Fruit fly (Drosophila melanogaster) whole organism, larva: ENCODE data around the gene mira.

Experiments used
- noc ChIP-seq: fragments of 200-800 bp; sonication (Bioruptor generic); optimal IDR thresholded peaks from 3 replicates; lab custom pipeline; 2019; ENCODE audit warnings: missing biosample characterization, mild to moderate bottlenecking, missing genetic modification characterization, moderate library complexity

mira gene

dm6 chr3R:19934840-19935776 is at the start of gene mira:
Gene mira, minus strand, starts transcription at chr3R:19935120.
- TF ChIP-seq noc (tag; lab: Kevin White, UChicago), result no peak

- TF ChIP-seq noc (tag; lab: Kevin White, UChicago), result no peak
Measured at dm6 chr3R:19972598-19972997, 37.7 kb upstream of the mira start, which contains the start of gene CG31213. Gene CG31213, plus strand, starts transcription at chr3R:19972898.

dm6 chr3R:19968695-19969094 is 33.8 kb upstream of the mira start:
- TF ChIP-seq noc (tag; lab: Kevin White, UChicago), result no peak

dm6 chr3R:19948143-19948542 is 13.2 kb upstream of the mira start, which contains the start of gene CG4783:
Gene CG4783, plus strand, starts transcription at chr3R:19948443.
- no peak for TF ChIP-seq noc (tag; lab: Kevin White, UChicago)

DNA sequence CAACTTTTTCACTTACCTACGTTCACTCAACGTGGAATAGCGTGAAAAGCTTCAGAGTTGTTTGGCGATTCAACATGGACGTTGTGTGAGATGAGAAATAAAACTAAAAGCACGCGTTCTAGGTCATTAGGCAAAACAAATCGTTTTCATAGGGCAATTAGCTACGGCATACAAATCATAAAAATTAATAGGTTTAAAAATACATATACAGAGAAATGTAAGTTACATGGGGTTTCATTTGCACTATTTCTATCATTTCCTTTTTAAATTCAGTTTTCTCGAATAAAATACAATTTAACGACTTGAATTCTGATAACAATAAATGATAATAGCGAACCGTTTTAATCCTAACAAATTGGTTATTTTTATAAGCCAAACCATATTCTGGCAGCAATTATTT is 7.4 kb upstream of the mira start, which contains the start of gene CG46042:
Gene CG46042 (minus strand): TSS at position 101 of the 400 bp plus-strand sequence.
- TF ChIP-seq noc (tag; lab: Kevin White, UChicago), result no peak

- no peak for TF ChIP-seq noc (tag; lab: Kevin White, UChicago)
Measured at dm6 chr3R:19938941-19939587, 4.1 kb upstream of the mira start.

DNA sequence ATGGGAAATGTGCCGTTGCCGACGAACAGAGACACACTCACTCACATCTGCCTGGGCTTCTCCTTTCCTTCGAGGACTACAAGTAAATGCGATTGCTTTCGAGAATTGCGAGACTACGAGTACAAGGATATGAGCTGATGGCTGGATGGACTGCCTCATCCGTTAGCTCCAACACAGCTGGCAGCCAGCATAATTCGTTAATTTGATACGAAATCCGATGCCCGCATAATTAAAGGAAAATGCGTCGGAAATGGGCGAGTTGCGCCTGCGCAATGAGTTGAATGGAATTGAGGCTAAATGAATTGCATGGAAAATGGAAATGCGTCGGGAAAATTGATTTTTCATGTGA is 831 bp upstream of the mira start:
- TF ChIP-seq noc (tag; lab: Kevin White, UChicago), result no peak

DNA sequence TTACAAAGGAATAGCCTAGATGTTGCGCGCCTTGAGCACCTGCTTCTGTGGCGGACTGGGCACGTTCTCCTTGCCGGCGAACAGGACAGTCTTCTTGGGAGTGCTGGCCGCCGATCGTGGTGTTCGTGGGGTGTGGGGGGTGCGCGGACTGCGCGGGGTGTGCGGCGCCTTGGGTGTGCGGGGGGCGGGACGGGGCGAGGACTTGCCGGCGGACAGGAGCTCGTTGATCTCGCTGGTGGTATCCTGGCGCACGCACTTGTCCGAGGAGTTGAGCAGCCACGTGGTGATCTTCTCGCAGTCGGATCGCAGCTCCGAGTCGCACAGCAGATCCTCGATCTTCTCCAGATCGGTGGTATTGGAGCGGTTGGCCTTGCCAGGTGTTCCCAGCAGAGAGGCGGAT is 2.8 kb downstream of the mira start:
- no peak for TF ChIP-seq noc (tag; lab: Kevin White, UChicago)

- no peak for TF ChIP-seq noc (tag; lab: Kevin White, UChicago)
Measured at dm6 chr3R:19930913-19931706, 3.8 kb downstream of the mira start.

dm6 chr3R:19928544-19928943 is 6.4 kb downstream of the mira start, which contains the start of gene CG4459:
Gene CG4459, minus strand, starts transcription at chr3R:19928644.
- no peak for TF ChIP-seq noc (tag; lab: Kevin White, UChicago)

DNA sequence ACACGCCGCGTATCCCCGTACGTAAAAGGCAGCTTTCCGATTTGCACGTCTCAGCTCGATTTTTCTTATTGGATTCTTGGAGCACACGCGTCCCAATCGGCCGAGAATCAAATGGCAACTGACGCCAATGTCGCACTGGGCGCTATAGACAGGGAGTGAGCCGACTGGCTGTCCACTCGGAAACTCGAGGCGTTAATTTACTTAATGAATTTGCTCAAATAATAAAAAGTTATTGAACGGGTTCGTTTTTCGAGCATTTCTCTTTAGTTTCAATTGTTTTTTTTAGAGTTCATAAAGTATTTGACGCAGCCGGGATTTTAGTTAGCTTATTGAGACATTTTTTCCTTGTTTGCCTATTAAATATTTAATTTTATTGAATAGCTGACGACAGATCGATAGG is 9.6 kb downstream of the mira start, which contains the start of gene CG4462:
Gene CG4462 (minus strand): TSS at position 101 of the 400 bp plus-strand sequence.
- TF ChIP-seq noc (tag; lab: Kevin White, UChicago), result no peak

- TF ChIP-seq noc (tag; lab: Kevin White, UChicago), result peak; percentile 65
Measured at dm6 chr3R:19924331-19924730, 10.6 kb downstream of the mira start.

- TF ChIP-seq noc (tag; lab: Kevin White, UChicago), result no peak
Measured at dm6 chr3R:19918207-19918606, 16.7 kb downstream of the mira start, which contains the start of gene CG4770. Gene CG4770, plus strand, starts transcription at chr3R:19918507.

DNA sequence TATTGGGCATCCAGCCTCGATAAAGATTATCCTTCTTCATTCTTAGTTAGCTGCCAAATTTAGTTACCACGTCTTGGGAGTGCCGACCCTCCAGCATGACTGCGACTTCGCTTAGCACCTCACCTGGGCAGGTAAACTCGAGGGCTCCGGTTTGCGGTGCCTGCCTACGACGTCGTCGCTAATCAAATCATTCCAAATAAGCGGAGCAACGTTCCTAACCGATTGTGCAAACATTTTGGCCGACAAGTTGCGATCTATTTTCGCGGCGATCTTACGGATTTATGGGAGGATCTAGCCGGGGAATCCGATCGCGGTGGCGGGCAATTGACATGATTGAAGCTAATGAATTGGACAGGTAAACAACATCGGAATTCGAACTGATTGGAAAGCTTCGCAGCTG is 17.2 kb downstream of the mira start, which contains the start of gene CG4465:
Gene CG4465 (minus strand): TSS at position 101 of the 400 bp plus-strand sequence.
- TF ChIP-seq noc (tag; lab: Kevin White, UChicago), result no peak

- TF ChIP-seq noc (tag; lab: Kevin White, UChicago), result no peak
Measured at dm6 chr3R:19915312-19915711, 19.6 kb downstream of the mira start, which contains the start of the genes Xport-A and Xport-B. Gene Xport-A, minus strand, starts transcription at chr3R:19915412. Gene Xport-B, minus strand, starts transcription at chr3R:19915412.
